Fruit fly (Drosophila melanogaster): ENCODE data around the gene CG42544.

The CG42544 gene

DNA sequence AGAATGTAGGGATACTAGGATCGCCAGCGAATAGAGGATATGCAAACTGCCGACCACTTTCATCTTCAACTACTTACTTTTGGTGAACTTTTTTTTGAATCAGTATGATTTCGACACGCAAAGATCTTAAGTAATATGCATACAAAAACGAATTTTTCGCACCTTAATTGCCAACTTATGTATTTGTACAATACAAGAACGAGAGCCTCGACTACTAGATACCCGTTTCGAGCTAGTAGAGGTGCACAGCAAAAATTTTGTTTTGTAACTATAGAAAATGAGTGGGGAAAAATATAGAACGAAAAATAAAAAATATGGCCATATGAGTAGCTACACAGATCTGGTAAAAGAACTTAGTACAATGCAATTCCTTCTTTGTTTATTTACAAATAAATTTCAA is 12.7 kb downstream of the CG42544 start, which contains the start of gene CG10029:
Gene CG10029 (minus strand): TSS at position 101 of the 400 bp plus-strand sequence.
- no peak for TF ChIP-seq pan (optimal IDR thresholded peaks at IDR 0.05)
- no peak for TF ChIP-seq usp (GFP tag; optimal IDR thresholded peaks at IDR 0.05)
- no peak for TF ChIP-seq Dll (optimal IDR thresholded peaks at IDR 0.05)
- no peak for TF ChIP-seq EcR (GFP tag; optimal IDR thresholded peaks at IDR 0.05)
- no peak for TF ChIP-seq psq (optimal IDR thresholded peaks at IDR 0.05)
- no peak for TF ChIP-seq CG8478 (optimal IDR thresholded peaks at IDR 0.05)

DNA sequence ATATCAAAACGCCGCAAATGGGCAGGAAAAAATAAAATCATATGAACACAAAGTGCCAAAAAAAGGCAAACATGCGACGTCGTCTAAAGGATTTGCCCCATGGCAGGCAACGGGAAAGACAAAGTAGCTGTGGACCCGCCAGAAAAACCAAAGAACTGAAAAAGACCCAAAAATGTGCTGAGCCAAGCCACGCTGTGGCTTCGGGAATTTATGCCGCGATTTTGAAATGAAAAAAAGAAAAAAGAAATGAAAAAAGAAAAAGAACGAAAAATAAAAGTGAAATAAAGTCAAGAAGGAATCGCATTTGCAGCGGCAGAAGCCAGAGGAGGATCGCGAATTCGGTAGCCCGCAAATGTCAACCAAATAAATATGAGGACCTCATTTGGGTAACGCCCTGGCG is 18.2 kb downstream of the CG42544 start:
- TF ChIP-seq psq (optimal IDR thresholded peaks at IDR 0.05) (no peak), usp (GFP tag; optimal IDR thresholded peaks at IDR 0.05) (no peak), CG8478 (optimal IDR thresholded peaks at IDR 0.05) (no peak), EcR (GFP tag; optimal IDR thresholded peaks at IDR 0.05) (no peak), Dll (optimal IDR thresholded peaks at IDR 0.05) (no peak), pan (optimal IDR thresholded peaks at IDR 0.05) (no peak)

DNA sequence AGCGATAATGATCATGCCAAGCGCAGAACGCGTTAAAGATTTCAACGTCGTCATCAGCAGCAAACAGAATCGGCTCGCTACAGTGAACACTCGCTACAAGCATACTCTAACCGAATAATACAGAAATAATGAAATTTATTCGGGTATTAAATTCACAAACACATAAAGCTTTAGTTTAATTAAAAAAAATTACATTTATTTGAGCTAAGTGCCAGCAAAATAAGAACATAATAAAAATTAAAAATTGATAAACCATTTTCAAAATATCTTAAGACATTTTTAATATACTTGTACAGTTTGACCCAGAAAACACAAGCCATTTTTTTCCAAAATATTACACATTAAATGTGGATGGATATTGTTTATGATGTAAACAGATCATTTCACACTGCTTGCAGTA is 21.8 kb downstream of the CG42544 start:
- TF ChIP-seq usp (GFP tag; optimal IDR thresholded peaks at IDR 0.05) (no peak), CG8478 (optimal IDR thresholded peaks at IDR 0.05) (no peak), Dll (optimal IDR thresholded peaks at IDR 0.05) (no peak), EcR (GFP tag; optimal IDR thresholded peaks at IDR 0.05) (no peak)

DNA sequence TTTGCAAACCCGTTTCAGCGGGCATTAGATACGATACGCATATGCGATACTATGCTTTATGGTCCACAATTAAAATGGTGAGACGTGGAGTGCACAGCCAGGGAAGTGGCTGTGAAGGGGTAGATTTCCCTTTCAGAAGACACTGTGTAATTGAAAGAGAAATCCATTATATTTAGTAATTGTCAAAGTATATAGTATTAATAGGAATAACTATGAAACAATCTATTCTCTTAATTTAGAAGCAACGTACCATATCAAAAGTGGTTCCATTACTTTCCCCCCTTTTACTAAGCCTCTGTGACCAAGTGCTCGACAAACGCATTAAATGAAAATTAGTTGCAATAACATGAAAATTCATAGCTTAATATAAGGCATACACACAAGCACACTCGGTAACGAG is 26.3 kb downstream of the CG42544 start:
- no peak for TF ChIP-seq CG8478 (optimal IDR thresholded peaks at IDR 0.05)
- TF ChIP-seq pan (optimal IDR thresholded peaks at IDR 0.05): no peak
- no peak for TF ChIP-seq Dll (optimal IDR thresholded peaks at IDR 0.05)
- TF ChIP-seq psq (optimal IDR thresholded peaks at IDR 0.05): no peak
- no peak for TF ChIP-seq EcR (GFP tag; optimal IDR thresholded peaks at IDR 0.05)
- no peak for TF ChIP-seq usp (GFP tag; optimal IDR thresholded peaks at IDR 0.05)

DNA sequence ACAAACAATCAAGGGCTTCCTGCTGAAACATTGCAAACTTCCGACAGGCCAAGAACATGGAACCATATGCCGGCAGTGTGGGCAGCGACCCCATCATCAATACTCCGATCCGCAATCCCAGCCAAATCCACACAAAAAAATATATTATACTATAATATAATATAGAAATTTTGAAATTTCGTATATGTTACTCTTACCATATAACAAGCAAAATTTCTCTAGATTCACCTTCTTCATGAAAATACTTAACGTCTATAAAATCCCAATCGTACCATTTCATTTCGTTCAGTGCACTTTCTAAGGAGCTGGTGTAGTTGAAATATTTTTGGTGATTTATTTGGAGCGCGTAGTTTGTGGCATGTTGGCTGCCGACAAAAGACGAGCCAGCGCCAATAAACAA is 30.2 kb downstream of the CG42544 start:
- no peak for TF ChIP-seq usp (GFP tag; optimal IDR thresholded peaks at IDR 0.05)
- no peak for TF ChIP-seq EcR (GFP tag; optimal IDR thresholded peaks at IDR 0.05)

DNA sequence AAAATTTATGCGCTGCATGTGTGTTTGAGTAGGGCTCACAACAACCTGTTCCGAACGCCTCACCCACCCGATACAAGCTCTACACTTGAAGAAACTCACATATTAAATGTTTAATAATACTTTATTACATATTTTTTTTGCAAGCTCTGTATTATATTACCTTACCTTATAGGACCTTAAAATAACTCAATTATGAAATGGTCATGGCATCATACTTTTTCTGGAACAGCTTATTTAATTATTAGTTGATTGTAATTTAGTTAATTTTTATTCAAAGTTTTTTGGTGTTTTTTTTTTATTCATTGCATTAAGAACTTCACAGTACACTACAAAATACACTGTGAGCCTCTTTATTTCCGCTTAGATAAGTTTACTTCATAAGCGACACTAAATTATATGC is 32.1 kb downstream of the CG42544 start:
- TF ChIP-seq psq (optimal IDR thresholded peaks at IDR 0.05) (no peak), usp (GFP tag; optimal IDR thresholded peaks at IDR 0.05) (no peak), EcR (GFP tag; optimal IDR thresholded peaks at IDR 0.05) (no peak), Dll (optimal IDR thresholded peaks at IDR 0.05) (no peak), pan (optimal IDR thresholded peaks at IDR 0.05) (no peak), CG8478 (optimal IDR thresholded peaks at IDR 0.05) (no peak)

DNA sequence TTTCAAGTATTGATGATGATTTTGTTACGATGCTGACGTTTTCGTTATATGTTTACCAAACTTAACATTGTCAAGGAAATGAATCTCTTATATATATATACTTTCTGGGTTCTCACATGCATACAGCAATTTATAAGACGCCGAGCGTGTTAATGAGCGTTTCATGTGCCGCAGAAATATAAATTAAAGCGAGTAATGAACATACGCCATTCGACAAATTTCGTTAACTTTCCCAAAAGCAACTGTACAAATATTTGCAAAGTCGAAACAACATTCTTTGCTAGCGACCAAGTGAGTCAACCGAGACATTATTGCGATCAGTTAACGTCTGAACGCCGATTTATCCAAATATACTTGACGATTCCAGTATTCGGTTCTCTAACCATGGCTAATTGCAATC is 40.4 kb downstream of the CG42544 start, which contains the start of gene CG31496:
Gene CG31496 (plus strand): TSS at position 301 of the 400 bp plus-strand sequence.
- TF ChIP-seq CG8478 (optimal IDR thresholded peaks at IDR 0.05) (no peak), usp (GFP tag; optimal IDR thresholded peaks at IDR 0.05) (no peak), pan (optimal IDR thresholded peaks at IDR 0.05) (no peak), EcR (GFP tag; optimal IDR thresholded peaks at IDR 0.05) (no peak), Dll (optimal IDR thresholded peaks at IDR 0.05) (no peak), psq (optimal IDR thresholded peaks at IDR 0.05) (no peak)

DNA sequence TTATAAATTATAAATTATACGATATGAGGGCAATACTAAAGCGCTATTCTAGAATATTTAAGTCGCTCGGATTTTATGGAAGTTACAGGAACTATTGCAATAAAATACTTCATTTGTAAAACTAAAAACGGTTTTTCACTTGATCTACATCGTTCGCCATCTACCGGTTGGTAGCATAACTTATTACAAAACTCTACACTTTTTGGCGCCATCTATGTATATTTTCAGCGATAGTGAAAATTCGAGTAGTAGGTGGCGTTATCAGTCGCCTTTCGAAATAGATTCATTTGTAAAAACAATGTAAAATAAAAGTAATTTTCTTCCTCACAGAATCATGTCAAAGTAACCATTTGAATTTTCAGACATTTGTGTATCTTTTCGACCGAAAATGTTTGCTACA is 42.1 kb downstream of the CG42544 start, which contains the start of gene nxf4:
Gene nxf4 (plus strand): TSS at position 286 of the 400 bp plus-strand sequence.
- TF ChIP-seq psq (optimal IDR thresholded peaks at IDR 0.05): no peak
- TF ChIP-seq Dll (optimal IDR thresholded peaks at IDR 0.05): no peak
- no peak for TF ChIP-seq CG8478 (optimal IDR thresholded peaks at IDR 0.05)
- TF ChIP-seq usp (GFP tag; optimal IDR thresholded peaks at IDR 0.05): no peak
- TF ChIP-seq pan (optimal IDR thresholded peaks at IDR 0.05): no peak
- no peak for TF ChIP-seq EcR (GFP tag; optimal IDR thresholded peaks at IDR 0.05)

DNA sequence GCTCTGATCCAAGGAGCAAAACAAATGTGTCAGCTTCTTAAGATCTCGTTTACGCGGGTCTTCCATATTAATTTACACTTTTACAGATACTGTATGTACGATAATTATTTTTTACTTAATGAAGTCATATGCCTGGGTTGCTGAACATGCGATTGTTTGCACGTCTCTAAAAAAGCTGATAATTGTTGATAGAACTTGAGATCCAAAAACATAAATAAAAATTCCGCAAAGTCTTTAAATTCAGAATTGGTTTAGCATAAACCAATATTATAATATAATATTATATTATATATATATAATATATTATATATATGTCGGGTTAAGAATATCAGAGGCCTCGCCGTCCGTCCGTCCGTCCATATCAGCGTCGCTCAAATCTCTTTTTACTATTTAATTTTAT is 45.1 kb downstream of the CG42544 start, which contains the start of gene CG43290:
Gene CG43290 (minus strand): TSS at position 101 of the 400 bp plus-strand sequence.
- TF ChIP-seq Dll (optimal IDR thresholded peaks at IDR 0.05): no peak
- no peak for TF ChIP-seq EcR (GFP tag; optimal IDR thresholded peaks at IDR 0.05)
- TF ChIP-seq usp (GFP tag; optimal IDR thresholded peaks at IDR 0.05): no peak
- no peak for TF ChIP-seq CG8478 (optimal IDR thresholded peaks at IDR 0.05)
- TF ChIP-seq psq (optimal IDR thresholded peaks at IDR 0.05): no peak
- TF ChIP-seq pan (optimal IDR thresholded peaks at IDR 0.05): no peak

Measured in whole organism.